Fruit fly (Drosophila melanogaster) whole organism, pupa: ENCODE results near the gene CG32022.

Source experiments
- CG10348 ChIP-seq: fragments of 200-800 bp; sonication (Bioruptor generic); IDR thresholded peaks from 2 replicates; pipeline ENCODE4 v1.3.6; 2022; ENCODE audit warnings: missing biosample characterization, missing genetic modification characterization
- CG12605 ChIP-seq: fragments of 200-800 bp; sonication (Bioruptor generic); IDR thresholded peaks from 2 replicates; pipeline ENCODE4 v1.3.6; 2022; ENCODE audit warnings: missing biosample characterization, missing genetic modification characterization
- CG13204 ChIP-seq: fragments of 200-800 bp; sonication (Bioruptor generic); optimal IDR thresholded peaks from 2 replicates; lab custom pipeline; 2018; ENCODE audit warnings: missing biosample characterization, mild to moderate bottlenecking, missing genetic modification characterization, moderate library complexity
- CG14655 ChIP-seq: fragments of 200-800 bp; sonication (Bioruptor generic); optimal IDR thresholded peaks from 3 replicates; lab custom pipeline; 2017; ENCODE audit warnings: mild to moderate bottlenecking, missing biosample characterization, missing genetic modification reagents, missing genetic modification characterization
- CG15710 ChIP-seq: fragments of 200-800 bp; sonication (Bioruptor generic); optimal IDR thresholded peaks from 2 replicates; lab custom pipeline; 2018; ENCODE audit warnings: missing biosample characterization, mild to moderate bottlenecking, missing genetic modification characterization, moderate library complexity
- CG17806 ChIP-seq: fragments of 200-800 bp; sonication (Bioruptor generic); optimal IDR thresholded peaks from 2 replicates; lab custom pipeline; 2018; ENCODE audit warnings: missing biosample characterization, mild to moderate bottlenecking, missing genetic modification characterization, moderate library complexity
- CG32121 ChIP-seq: fragments of 200-800 bp; sonication (Bioruptor generic); IDR thresholded peaks from 2 replicates; pipeline ENCODE4 v1.3.6; 2022; ENCODE audit warnings: missing biosample characterization, missing genetic modification characterization
- CG34367 ChIP-seq: fragments of 200-800 bp; sonication (Bioruptor generic); optimal IDR thresholded peaks from 2 replicates; lab custom pipeline; 2018; ENCODE audit warnings: missing biosample characterization, mild to moderate bottlenecking, missing genetic modification characterization
- CG4496 ChIP-seq: fragments of 200-800 bp; sonication (Bioruptor generic); IDR thresholded peaks from 3 replicates; pipeline ENCODE4 v1.3.6; 2022; ENCODE audit warnings: missing biosample characterization, missing genetic modification characterization
- CG8159 ChIP-seq: fragments of 200-800 bp; sonication (Bioruptor generic); optimal IDR thresholded peaks from 3 replicates; lab custom pipeline; 2018; ENCODE audit warnings: missing biosample characterization, mild to moderate bottlenecking, missing genetic modification characterization, moderate library complexity
- CG8301 ChIP-seq: fragments of 200-800 bp; sonication (Bioruptor generic); optimal IDR thresholded peaks from 2 replicates; lab custom pipeline; 2018; ENCODE audit warnings: missing biosample characterization, mild to moderate bottlenecking, missing genetic modification characterization
- CG9948 ChIP-seq: fragments of 200-800 bp; sonication (Bioruptor generic); optimal IDR thresholded peaks from 2 replicates; lab custom pipeline; 2018; ENCODE audit warnings: missing biosample characterization, mild to moderate bottlenecking, missing genetic modification characterization, moderate library complexity
- D1 ChIP-seq: fragments of 200-800 bp; sonication (Bioruptor generic); optimal IDR thresholded peaks from 2 replicates; lab custom pipeline; 2018; ENCODE audit warnings: missing biosample characterization, mild to moderate bottlenecking, missing genetic modification characterization, moderate library complexity
- EcR ChIP-seq: fragments of 200-800 bp; sonication (Bioruptor generic); optimal IDR thresholded peaks from 3 replicates; lab custom pipeline; 2019; ENCODE audit warnings: missing biosample characterization, missing genetic modification characterization, mild to moderate bottlenecking, moderate library complexity, missing genetic modification reagents
- Ets98B ChIP-seq: fragments of 200-800 bp; sonication (Bioruptor generic); IDR thresholded peaks from 2 replicates; pipeline ENCODE4 v1.3.6; 2022; ENCODE audit warnings: missing biosample characterization, missing genetic modification characterization
- Pif1A ChIP-seq: fragments of 200-800 bp; sonication (Bioruptor generic); optimal IDR thresholded peaks from 3 replicates; lab custom pipeline; 2016; ENCODE audit warnings: missing biosample characterization, missing genetic modification characterization
- Pif1B ChIP-seq: fragments of 200-800 bp; sonication (Bioruptor generic); optimal IDR thresholded peaks from 3 replicates; lab custom pipeline; 2016; ENCODE audit warnings: missing biosample characterization, missing genetic modification characterization
- Snoo ChIP-seq: fragments of 200-800 bp; sonication (Bioruptor generic); optimal IDR thresholded peaks from 3 replicates; lab custom pipeline; 2017; ENCODE audit warnings: missing biosample characterization, mild to moderate bottlenecking, missing genetic modification characterization, inconsistent platforms
- fd96Ca ChIP-seq: fragments of 200-800 bp; sonication (Bioruptor generic); IDR thresholded peaks from 3 replicates; pipeline ENCODE4 v1.3.6; 2022; ENCODE audit warnings: missing biosample characterization, missing genetic modification characterization
- gl ChIP-seq: fragments of 200-800 bp; sonication (Bioruptor generic); optimal IDR thresholded peaks from 2 replicates; lab custom pipeline; 2018; ENCODE audit warnings: missing biosample characterization, mild to moderate bottlenecking, missing genetic modification characterization
- rn ChIP-seq: fragments of 200-800 bp; sonication (Bioruptor generic); IDR thresholded peaks from 2 replicates; pipeline ENCODE4 v1.3.6; 2022; ENCODE audit warnings: missing biosample characterization, missing genetic modification characterization

Gene CG32022

dm6 chr3L:8681896-8682550, 39.0 kb downstream of the CG32022 start:
- TF ChIP-seq CG15710, result no peak
- no peak for TF ChIP-seq Pif1A (GFP tag; lab: Kevin White, UChicago)
- TF ChIP-seq CG8301 (tag; lab: Kevin White, UChicago), result no peak
- no peak for TF ChIP-seq D1
- no peak for TF ChIP-seq gl (tag; lab: Kevin White, UChicago)
- TF ChIP-seq Pif1B, result no peak
- no peak for TF ChIP-seq CG10348 (GFP tag; lab: Robert Waterston, UW)
- TF ChIP-seq CG4496 (GFP tag; lab: Robert Waterston, UW), result no peak
- TF ChIP-seq CG8159 (tag; lab: Kevin White, UChicago), result no peak
- TF ChIP-seq CG34367 (tag; lab: Kevin White, UChicago), result no peak
- TF ChIP-seq CG17806 (tag; lab: Kevin White, UChicago), result no peak
- no peak for TF ChIP-seq Ets98B (GFP tag; lab: Robert Waterston, UW)
- TF ChIP-seq CG9948 (tag; lab: Kevin White, UChicago), result no peak
- no peak for TF ChIP-seq CG14655 (GFP tag; lab: Kevin White, UChicago)

DNA sequence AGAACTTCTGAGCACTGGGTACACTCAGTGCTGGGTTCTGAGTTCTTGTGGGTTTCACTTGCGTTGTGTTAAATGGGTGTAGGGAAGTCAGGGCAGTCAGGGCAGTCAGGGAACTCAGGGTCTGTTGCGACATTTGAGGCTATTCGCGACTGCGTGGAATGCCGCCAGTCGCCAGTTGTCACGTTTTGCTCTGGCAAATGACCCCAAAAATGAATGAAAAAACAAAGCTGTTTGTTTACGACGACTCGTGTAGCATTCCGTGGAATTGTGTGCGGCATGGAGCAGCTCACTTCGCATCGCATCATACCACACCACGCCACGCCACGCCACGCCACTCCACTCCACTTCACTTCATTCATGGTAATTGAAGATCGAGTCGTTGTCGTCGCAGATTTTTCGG, 39.8 kb downstream of the CG32022 start:
- no peak for TF ChIP-seq CG15710
- TF ChIP-seq CG4496 (GFP tag; lab: Robert Waterston, UW), result no peak
- no peak for TF ChIP-seq CG32121 (GFP tag; lab: Robert Waterston, UW)
- no peak for TF ChIP-seq fd96Ca (GFP tag; lab: Robert Waterston, UW)
- TF ChIP-seq Pif1B, result no peak
- TF ChIP-seq rn (GFP tag; lab: Robert Waterston, UW), result no peak
- TF ChIP-seq EcR, result peak; percentile 8
- TF ChIP-seq CG13204 (GFP tag; lab: Kevin White, UChicago), result no peak

DNA sequence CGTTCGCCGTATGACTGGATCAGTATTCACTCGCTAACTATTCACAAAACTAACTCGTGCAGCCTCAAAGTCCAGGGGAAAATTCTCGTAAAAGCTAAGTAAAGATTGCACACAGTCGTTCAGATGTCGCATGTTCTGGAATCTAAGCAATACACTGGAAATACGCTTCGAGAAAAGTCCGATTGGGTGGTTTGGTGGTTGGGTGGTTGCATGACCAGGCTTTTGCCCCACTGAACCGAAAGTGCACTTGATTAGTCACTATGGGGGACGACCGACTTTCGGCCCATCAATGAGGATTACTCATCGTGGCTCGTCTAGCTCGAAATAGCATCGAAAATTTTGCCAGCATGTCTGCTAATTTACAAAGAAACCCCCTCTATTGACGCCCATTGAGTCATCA, 40.7 kb downstream of the CG32022 start:
- no peak for TF ChIP-seq Snoo (tag; lab: Kevin White, UChicago)
- no peak for TF ChIP-seq CG10348 (GFP tag; lab: Robert Waterston, UW)
- 0 out of 3 replicates have a peak, but pooled peaks have one; percentile 12 for TF ChIP-seq CG4496 (GFP tag; lab: Robert Waterston, UW)
- TF ChIP-seq, all 21 proteins: peak for 1

DNA sequence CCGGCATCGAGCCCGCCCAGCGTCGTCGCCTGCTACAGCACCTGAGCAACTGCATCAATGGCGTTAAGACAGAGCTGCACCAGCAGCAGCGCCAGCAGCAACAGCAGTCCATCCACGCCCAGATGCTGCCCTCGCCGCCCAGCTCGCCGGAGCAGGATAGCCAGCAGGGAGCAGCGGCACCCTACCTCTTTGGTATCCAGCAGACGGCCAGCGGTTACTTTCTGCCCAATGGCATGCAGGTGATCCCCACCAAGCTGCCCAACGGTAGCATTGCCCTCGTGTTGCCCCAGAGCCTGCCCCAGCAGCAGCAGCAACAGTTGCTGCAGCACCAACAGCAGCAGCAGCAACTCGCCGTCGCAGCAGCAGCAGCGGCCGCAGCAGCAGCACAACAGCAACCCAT, 43.3 kb downstream of the CG32022 start:
- TF ChIP-seq CG8301 (tag; lab: Kevin White, UChicago) (no peak), fd96Ca (GFP tag; lab: Robert Waterston, UW) (no peak), rn (GFP tag; lab: Robert Waterston, UW) (no peak)
- TF ChIP-seq, all 21 proteins: peak for 0

DNA sequence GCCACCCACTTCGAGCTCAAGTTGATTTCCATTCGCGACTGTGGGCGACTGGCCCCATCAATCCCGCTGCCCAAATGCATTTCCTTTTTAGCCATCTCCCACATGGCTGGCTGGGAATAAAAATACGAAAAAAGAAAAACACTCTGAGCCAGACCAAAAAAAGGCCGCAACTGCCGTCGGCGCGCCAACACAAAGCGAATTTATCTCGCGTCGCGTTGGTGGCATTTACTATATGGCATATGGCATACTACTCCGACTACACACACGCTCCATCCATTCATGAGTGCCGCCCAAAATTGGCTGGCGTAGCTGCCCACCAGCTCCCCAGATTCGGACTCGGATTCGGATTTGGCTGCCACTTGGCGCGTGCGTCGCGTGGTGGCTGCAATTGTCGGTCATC, 44.6 kb downstream of the CG32022 start:
- TF ChIP-seq CG13204 (GFP tag; lab: Kevin White, UChicago) (no peak), CG4496 (GFP tag; lab: Robert Waterston, UW) (0 out of 3 replicates have a peak, but pooled peaks have one; percentile 28), EcR (no peak), CG9948 (tag; lab: Kevin White, UChicago) (no peak), Pif1A (GFP tag; lab: Kevin White, UChicago) (no peak)

DNA sequence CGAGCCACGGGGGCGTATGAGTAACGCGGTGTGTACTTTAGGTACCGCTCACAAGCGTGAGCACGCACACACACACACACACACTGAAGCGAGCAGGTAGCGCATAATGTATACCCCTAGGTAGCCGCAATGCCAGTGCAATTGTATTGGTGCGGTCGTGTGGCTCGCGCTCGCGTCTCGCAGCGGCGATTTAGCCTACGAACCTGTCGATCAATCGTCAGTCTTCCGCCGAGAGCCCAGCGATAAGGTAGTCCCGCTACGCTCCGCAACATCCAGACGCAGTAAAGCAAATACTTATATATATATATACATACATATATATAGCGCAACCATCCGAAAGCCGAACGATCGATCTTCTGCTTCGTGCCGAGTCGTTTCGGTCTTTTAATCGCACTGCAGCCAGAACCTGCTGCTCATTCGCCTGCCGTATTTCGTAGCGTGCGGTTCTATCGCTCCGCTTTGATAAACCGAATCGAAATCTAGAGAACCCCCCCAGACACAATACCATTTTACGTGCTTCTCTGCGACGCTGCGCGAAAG, 45.5 kb downstream of the CG32022 start, which contains the start of gene hry:
hry (plus strand) TSS at position 215 of the 540 bp plus-strand sequence.
- TF ChIP-seq CG13204 (GFP tag; lab: Kevin White, UChicago) (peak; percentile 99), Pif1A (GFP tag; lab: Kevin White, UChicago) (peak; percentile 56), gl (tag; lab: Kevin White, UChicago) (peak; percentile 41), CG12605 (GFP tag; lab: Robert Waterston, UW) (0 out of 2 replicates have a peak, but pooled peaks have one; percentile 31), CG34367 (tag; lab: Kevin White, UChicago) (no peak), rn (GFP tag; lab: Robert Waterston, UW) (no peak), D1 (no peak), CG14655 (GFP tag; lab: Kevin White, UChicago) (peak; percentile 8), Ets98B (GFP tag; lab: Robert Waterston, UW) (peak; percentile 56; the same call in 1 of the 2 replicates), fd96Ca (GFP tag; lab: Robert Waterston, UW) (peak; percentile 61; the same call in 1 of the 3 replicates), Snoo (tag; lab: Kevin White, UChicago) (peak; percentile 59), Pif1B (peak; percentile 74), CG4496 (GFP tag; lab: Robert Waterston, UW) (peak; percentile 67; the same call in 2 of the 3 replicates), CG17806 (tag; lab: Kevin White, UChicago) (no peak), CG10348 (GFP tag; lab: Robert Waterston, UW) (no peak), CG32121 (GFP tag; lab: Robert Waterston, UW) (peak; percentile 56; the same call in 1 of the 2 replicates), CG8159 (tag; lab: Kevin White, UChicago) (peak; percentile 21), CG15710 (peak; percentile 30), EcR (peak; percentile 87), CG9948 (tag; lab: Kevin White, UChicago) (peak; percentile 13), CG8301 (tag; lab: Kevin White, UChicago) (no peak)
- TF ChIP-seq, all 21 proteins: peak for 15
